Worm (Caenorhabditis elegans) whole organism, L4/young adult: Measurements from ENCODE around the gene K12H6.9.

ENCODE experiments used
- W03F9.2 ChIP-seq: fragments of 150-350 bp; optimal IDR thresholded peaks from 2 replicates; lab custom pipeline; 2014; ENCODE audit warnings: missing biosample characterization, missing genetic modification characterization
- dao-5 ChIP-seq: sonication (generic microtip); optimal IDR thresholded peaks from 2 replicates; lab custom pipeline; 2016; ENCODE audit warnings: missing genotype, missing genetic modification characterization, moderate library complexity, missing compliant biosample characterization
- him-1 ChIP-seq: sonication (generic microtip); optimal IDR thresholded peaks from 2 replicates; lab custom pipeline; 2016; ENCODE audit warnings: missing genotype, missing genetic modification reagents, missing genetic modification characterization, missing compliant biosample characterization

K12H6.9 gene

DNA sequence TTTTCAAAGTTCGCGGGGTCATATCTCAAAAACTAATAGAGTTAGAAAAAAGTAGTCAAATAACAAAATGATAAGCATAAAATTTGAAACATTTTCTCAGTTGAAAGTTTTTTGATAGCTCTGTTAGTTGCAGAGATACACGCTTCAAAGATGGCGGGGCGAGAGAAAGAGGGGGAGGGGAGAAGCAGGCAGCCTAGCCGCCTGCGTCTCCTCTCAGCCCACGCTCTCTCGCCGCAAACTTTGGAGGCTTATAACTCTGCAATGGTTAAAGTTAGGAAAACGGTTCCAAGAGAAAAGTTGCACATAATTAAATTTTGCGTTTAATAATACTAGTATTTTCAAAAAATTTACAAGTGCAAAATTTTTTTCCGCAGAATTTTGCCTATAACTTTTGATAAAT is 22.4 kb upstream of the K12H6.9 start:
- TF ChIP-seq dao-5 (tag; lab: Kevin White, UChicago) (no peak), W03F9.2 (no peak), him-1 (no peak)

DNA sequence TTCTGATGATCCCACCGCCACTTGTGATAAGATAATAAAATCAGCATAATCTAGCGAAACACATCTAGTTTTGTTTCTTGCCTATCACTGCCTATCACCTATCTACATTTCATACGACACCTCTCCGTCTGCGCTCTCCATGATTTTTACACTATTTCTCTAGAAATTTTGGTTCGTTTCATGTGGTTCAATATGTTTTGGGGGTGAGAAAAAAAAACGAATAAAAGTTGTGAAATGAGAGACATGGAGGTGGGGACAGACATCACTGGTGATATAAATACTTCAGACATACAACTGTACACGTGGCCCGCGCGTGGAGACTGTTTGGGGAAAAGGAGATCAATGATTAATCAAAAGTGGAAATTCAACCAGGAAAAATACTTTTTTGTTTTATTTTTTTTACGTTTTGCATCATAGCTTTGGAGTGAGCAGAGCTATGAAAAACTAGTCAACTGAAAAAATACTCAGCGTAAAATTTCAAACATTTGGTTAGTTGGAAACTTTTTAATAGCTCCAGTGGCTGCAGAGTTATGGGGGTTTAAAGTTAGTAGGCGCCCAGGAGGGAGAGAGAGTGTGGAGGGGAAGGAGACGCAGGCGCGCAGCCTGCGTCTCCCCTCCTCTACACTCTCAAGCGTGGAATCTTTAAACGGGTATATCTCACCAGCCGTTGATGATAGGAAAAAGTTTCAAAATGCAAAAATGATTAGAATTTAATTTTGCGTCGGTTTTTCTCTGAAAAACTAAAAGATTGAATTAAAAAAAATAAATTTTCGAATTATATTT is 21.2 kb upstream of the K12H6.9 start:
- TF ChIP-seq W03F9.2: no peak
- no peak for TF ChIP-seq him-1
- TF ChIP-seq dao-5 (tag; lab: Kevin White, UChicago): no peak

DNA sequence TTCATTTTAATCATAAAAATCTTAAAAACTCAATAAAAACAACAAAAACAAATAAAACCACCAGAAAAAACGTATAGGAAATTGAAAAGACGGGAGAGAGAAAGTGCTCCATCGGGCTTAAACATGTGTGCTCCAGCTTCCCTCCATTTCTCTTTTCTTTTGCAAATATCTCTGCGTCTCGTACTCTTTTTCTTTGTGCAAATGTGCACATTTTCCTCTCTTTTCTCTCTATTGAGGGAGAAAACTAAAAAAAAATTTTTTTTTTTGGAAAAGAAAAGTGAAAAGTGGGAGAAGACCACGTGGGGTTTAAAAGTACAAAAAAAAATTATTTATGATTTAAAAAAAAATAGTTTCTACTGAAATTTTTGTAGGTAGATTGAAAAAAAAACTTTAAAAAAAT is 20.0 kb upstream of the K12H6.9 start:
- TF ChIP-seq W03F9.2 (no peak), dao-5 (tag; lab: Kevin White, UChicago) (no peak), him-1 (no peak)

DNA sequence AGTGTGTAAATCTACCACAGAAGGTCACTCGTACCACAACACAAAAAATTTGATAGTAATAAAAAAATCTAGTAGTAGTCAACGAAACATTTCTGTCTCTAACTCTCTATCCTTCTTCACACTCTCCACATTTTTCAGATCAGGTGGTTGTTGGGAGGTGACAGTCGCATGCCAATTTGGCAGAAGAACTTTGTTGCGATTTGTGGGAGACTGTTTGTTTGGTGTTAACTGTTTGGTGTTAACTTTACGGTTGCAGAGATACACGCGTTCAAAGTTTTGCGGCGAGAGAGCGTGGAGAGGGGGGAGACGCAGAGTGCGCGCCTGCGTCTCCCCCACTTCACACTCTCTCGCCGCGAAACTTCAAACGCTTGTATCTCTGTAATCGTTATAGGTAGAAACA is 19.3 kb upstream of the K12H6.9 start:
- TF ChIP-seq dao-5 (tag; lab: Kevin White, UChicago) (no peak), W03F9.2 (no peak), him-1 (no peak)

DNA sequence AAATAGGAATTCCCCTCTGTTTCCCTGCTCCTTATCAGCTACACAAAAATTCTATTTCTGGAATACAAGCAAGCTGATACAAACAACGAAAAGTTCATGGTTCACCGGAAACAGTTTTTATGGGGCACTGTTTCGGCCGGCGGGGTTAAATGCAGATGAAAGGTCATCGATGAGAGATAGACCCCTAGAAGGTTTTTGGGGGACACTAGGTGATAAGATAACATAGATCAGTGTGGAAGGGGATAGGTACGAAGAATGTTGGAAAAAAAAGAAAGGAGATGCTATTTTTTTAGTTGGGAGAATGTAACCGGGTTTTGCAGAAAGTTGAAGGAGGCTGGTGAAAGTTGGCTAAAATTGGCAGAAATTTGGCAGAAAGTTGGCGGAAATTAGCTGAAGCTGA is 18.6 kb upstream of the K12H6.9 start:
- TF ChIP-seq him-1: no peak

DNA sequence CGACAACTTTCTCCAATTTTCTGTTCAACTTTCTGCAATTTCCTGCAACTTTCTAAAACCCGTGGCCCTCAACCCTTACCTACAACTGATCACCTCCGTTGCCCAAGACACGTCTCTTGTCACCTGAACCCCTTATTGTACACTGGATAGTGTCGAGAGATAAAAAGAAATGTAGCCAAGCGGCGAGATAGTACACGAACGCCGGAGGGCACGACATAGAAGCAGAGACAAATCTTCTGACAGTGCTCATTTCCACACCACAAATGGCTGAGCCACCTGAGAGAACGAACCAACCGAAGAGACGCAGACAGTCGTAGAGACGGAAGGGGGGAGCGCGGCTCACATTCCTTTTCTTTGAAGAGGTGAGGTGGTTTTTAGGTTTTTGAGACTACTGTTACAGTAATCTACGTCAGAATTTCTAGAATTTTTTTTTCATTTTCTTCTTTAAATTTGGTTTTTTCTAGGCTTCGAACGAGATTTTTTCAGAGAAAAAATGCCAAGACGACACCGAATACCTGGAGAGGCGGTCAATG is 16.5 kb upstream of the K12H6.9 start, which contains the start of gene K12H6.12:
Gene K12H6.12 (plus strand): TSS at position 483 of the 533 bp plus-strand sequence.
- TF ChIP-seq dao-5 (tag; lab: Kevin White, UChicago) (no peak), W03F9.2 (no peak), him-1 (no peak)

DNA sequence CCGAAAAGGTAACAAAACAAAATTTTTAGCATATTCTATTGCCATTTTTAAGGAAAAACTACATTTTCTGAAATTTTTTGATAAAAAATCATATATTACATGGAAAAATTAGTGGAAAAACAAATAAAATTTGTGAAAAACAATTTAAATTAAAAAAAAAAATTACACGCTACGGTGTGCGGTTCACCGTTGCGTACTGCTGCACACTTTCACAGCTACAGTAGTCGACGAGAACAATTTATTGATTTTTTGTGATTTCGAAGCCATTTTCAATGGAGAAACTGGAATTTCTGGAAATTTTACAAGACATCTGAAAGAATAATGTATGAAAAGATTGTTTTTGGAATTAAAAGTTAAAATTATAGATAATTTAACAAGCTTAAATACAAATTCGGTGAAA is 9.2 kb upstream of the K12H6.9 start:
- TF ChIP-seq W03F9.2: no peak
- no peak for TF ChIP-seq him-1
- TF ChIP-seq dao-5 (tag; lab: Kevin White, UChicago): no peak

DNA sequence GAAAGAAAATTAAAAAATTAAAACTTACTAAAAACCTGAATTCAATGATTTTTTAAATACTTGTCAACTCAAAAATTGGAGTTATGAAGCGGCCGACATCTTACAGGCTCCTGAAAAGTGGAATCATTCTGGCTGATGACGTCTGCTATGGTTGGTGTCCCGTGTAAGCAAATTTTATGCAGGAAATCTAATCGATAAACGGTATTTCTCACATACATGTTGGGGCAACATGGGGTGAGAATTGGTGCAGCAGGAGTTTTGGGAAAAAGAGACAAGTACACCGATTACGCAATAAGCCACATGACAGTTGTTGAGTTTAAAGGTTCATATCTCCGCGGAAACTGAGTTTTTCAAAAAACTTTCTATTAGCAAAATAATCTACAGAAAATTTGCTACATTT is 8.8 kb upstream of the K12H6.9 start, which contains the start of gene K12H6.2:
Gene K12H6.2 (minus strand): TSS at position 101 of the 400 bp plus-strand sequence.
- TF ChIP-seq W03F9.2: no peak
- TF ChIP-seq him-1: no peak
- TF ChIP-seq dao-5 (tag; lab: Kevin White, UChicago): no peak

DNA sequence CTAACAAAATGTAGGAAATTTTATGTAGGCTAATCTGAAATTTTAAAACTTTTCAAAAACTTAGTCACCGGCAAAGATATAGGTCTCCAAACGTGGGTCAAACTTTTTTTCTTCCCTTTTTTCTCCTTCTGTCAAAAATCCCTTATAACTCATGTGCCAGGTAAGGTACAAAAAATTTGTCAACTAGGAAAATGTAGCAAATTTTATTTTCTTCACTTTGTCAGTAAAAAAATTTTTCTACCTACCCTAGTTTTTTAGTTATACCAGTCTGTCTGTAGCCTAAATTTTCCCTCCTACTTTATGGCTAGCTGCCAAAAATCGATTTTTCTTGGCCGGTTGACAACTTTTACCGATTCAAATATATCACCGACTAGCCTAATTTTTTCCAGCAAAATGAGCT is 7.5 kb upstream of the K12H6.9 start, which contains the start of gene set-13:
Gene set-13 (plus strand): TSS at position 301 of the 400 bp plus-strand sequence.
- TF ChIP-seq him-1 (no peak), dao-5 (tag; lab: Kevin White, UChicago) (no peak), W03F9.2 (no peak)

DNA sequence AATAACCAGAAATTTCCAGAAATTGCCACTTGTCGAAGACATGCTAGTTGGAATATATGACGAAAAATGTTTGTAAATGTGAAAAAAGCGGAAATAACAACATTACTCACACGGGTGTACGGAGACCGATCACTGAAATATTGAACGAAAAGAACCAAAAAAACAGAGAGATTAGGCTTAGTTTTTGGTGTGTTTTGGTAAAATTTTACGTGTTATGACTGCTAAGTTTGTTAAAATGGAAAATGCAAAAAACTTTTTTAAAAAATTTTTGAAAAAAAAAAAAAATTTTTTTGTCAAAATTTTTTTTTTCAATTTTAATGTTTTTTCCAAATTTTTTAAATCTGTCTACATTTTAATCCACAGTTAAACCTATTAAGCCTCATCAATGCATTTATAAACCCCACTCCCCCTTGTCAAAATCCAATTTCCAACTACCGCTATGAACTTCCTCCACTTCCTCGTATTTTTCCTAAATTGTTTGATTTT is 1.7 kb upstream of the K12H6.9 start, which contains the start of the genes fut-4 and K12H6.10:
Gene fut-4 (minus strand): TSS at position 101 of the 486 bp plus-strand sequence.
Gene K12H6.10 (plus strand): TSS at position 436 of the 486 bp plus-strand sequence.
- TF ChIP-seq him-1 (no peak), dao-5 (tag; lab: Kevin White, UChicago) (no peak), W03F9.2 (no peak)

DNA sequence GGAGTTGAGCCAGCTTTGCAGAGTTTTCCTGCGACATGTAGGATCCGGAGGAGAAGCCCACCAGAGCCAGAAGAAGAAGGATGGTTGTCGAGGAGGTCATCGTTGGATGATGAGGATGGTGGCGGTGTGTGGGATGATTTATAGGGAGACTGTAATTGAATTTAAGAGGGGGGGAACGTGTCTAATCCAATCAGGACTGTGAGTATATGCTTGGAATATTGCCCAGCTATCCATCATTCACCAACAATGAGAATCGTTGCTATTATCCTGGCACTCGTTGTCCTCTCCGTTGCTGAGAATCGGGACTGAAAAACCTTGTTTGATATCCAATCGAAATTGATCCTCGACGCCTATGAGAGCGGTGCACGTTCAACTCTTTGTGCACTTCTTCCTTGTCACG is 1.9 kb downstream of the K12H6.9 start, which contains the start of gene K12H6.5:
Gene K12H6.5 (minus strand): TSS at position 101 of the 400 bp plus-strand sequence.
- TF ChIP-seq him-1 (no peak), dao-5 (tag; lab: Kevin White, UChicago) (no peak), W03F9.2 (no peak)

DNA sequence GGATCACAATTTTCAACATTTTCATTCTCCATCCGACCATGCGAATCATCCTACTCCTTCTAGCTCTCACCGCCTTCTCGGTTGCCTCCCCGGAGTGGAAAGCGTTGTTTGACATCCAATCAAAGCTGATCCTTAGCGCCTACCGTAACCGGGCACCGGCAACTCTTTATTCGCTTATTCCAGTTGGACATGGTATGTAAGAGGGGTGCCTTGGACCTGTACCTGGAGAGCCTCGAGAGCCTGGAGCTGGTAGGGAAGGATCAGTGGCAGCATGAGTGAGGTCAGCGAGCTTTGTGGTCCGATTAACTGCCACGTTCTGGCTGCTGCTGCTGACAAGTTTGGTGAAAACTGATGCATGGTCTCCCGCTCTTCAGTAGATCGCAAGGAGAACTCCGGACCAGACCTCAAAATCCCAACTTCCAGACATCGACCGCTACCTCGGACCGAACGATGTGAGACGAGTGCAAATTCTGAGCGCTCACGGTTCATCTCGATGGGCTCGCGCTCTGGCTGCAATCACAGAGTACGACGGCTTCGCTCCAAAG is 3.7 kb downstream of the K12H6.9 start, which contains the start of gene K12H6.8:
Gene K12H6.8 (plus strand): TSS at position 38 of the 545 bp plus-strand sequence.
- TF ChIP-seq him-1: no peak
- TF ChIP-seq W03F9.2: no peak
- no peak for TF ChIP-seq dao-5 (tag; lab: Kevin White, UChicago)

DNA sequence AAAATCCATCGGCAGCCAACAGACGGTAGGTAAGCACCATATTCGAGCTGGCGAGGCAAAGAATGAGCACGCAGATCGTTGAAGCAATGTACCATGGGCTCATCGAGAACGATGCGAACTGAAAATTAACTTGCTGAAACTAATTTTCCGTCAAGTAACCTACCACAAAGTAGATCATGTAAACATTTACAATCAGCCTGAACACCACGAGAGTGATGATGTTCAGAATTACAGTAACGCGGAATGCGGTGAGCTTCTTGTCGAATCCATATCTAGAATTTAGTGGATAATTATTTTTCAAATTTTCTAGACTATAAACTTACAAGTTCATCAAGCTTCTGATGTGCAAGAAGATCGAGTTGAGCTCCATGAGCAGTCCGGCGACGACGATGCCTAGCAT is 5.3 kb downstream of the K12H6.9 start:
- TF ChIP-seq W03F9.2 (no peak), him-1 (no peak), dao-5 (tag; lab: Kevin White, UChicago) (no peak)

DNA sequence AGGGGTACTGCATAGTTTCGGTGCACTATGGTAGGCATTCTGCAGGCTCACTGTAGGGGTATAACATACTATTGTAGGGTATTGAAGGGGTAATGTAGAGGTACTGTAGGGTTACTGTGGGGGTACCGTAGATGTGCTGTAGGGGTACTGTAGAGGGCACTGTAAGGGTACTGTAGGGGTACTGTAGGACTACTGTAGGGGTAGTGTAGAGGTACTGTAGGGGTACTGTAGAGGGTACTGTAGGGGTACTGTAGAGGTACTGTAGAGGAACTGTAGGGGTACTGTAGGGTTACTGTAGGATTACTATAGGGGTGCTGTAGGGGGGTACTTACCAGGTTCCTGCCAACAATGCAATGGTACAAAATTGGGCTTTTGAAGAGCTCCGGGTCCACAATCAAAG is 5.9 kb downstream of the K12H6.9 start:
- TF ChIP-seq W03F9.2: no peak
- no peak for TF ChIP-seq dao-5 (tag; lab: Kevin White, UChicago)
- no peak for TF ChIP-seq him-1

DNA sequence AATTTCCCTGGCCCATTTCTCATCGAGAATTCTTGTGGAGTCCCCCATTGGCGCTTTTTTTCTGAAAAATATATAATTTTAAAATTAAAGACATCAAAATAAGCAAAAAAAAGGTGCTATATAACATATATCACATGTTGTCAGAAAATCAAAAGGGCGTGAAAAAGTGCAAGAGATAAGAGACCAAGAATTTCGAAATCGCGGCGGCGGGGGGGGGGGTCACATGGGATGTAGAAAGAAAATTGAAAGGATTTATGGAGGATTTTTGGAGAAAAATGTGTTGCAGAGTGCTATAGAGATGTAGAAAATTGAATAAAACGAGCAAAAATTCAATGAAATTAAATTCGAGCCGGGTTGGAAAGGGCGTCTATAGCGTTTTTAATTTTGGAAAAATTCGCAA is 7.0 kb downstream of the K12H6.9 start, which contains the start of gene K12H6.6:
Gene K12H6.6 (minus strand): TSS at position 61 of the 400 bp plus-strand sequence.
- TF ChIP-seq him-1 (no peak), W03F9.2 (no peak), dao-5 (tag; lab: Kevin White, UChicago) (no peak)
